Fruit fly (Drosophila melanogaster) whole organism, wandering third instar larva: ENCODE measurements around the gene ast.
A peak's percentile ranks its signal among the peaks of the same experiment; 100 is the strongest.

Experiments used
- Abd-B ChIP-seq: fragments of >200 bp; optimal IDR thresholded peaks from 2 replicates; lab custom pipeline; 2017; ENCODE audit warnings: missing biosample characterization, missing genetic modification characterization
- CG32264 ChIP-seq: fragments of 200-800 bp; sonication (Bioruptor generic); optimal IDR thresholded peaks from 2 replicates; lab custom pipeline; 2016; ENCODE audit warnings: missing biosample characterization, missing genetic modification characterization
- CG9705 ChIP-seq: fragments of 200-800 bp; sonication (Bioruptor generic); optimal IDR thresholded peaks from 2 replicates; lab custom pipeline; 2018; ENCODE audit warnings: missing biosample characterization, mild to moderate bottlenecking, missing genetic modification characterization
- CrebA ChIP-seq: fragments of 200-800 bp; sonication (Bioruptor generic); optimal IDR thresholded peaks from 2 replicates; lab custom pipeline; 2016; ENCODE audit warnings: missing biosample characterization, mild to moderate bottlenecking, missing genetic modification characterization, borderline replicate concordance
- Dfd ChIP-seq: fragments of >200 bp; optimal IDR thresholded peaks from 2 replicates; lab custom pipeline; 2017; ENCODE audit warnings: missing biosample characterization, missing genetic modification characterization
- Dif ChIP-seq: fragments of 200-275, 200-300 bp; sonication (Bioruptor generic); optimal IDR thresholded peaks from 2 replicates; lab custom pipeline; 2018; ENCODE audit warnings: missing biosample characterization, missing genetic modification characterization; ENCODE audit not compliant: partially characterized antibody
- GATAd ChIP-seq: sonication (Bioruptor generic); optimal IDR thresholded peaks from 2 replicates; lab custom pipeline; 2016; ENCODE audit warnings: missing biosample characterization, missing genetic modification characterization
- Hnf4 ChIP-seq: fragments of 200-800 bp; sonication (Bioruptor generic); optimal IDR thresholded peaks from 2 replicates; lab custom pipeline; 2016; ENCODE audit warnings: missing biosample characterization, mild to moderate bottlenecking, missing genetic modification characterization
- Hr78 ChIP-seq: fragments of >200 bp; optimal IDR thresholded peaks from 2 replicates; lab custom pipeline; 2017; ENCODE audit warnings: missing biosample characterization, missing genetic modification characterization
- Hr83 ChIP-seq: fragments of 200-300 bp; sonication (Bioruptor generic); optimal IDR thresholded peaks from 2 replicates; lab custom pipeline; 2016; ENCODE audit warnings: missing biosample characterization, mild to moderate bottlenecking, missing genetic modification characterization, moderate library complexity; ENCODE audit not compliant: poor library complexity, severe bottlenecking
- Jra ChIP-seq: sonication (Bioruptor generic); optimal IDR thresholded peaks from 2 replicates; lab custom pipeline; 2016; ENCODE audit warnings: missing biosample characterization, missing genetic modification characterization
- Myc ChIP-seq: fragments of >200 bp; optimal IDR thresholded peaks from 2 replicates; lab custom pipeline; 2017
- N ChIP-seq: fragments of >200 bp; optimal IDR thresholded peaks from 2 replicates; lab custom pipeline; 2018; ENCODE audit warnings: missing biosample characterization, missing external identifiers, missing genetic modification characterization
- Rel ChIP-seq, 2 experiments: fragments of 200-800 bp; sonication (Bioruptor generic) in 1 of 2; optimal IDR thresholded peaks; 2 replicates in 1 of 2; 3 replicates in 1 of 2; lab custom pipeline; 2016 to 2019; ENCODE audit warnings: mild to moderate bottlenecking in 2 of 2, missing biosample characterization in 2 of 2, missing genetic modification characterization in 2 of 2, moderate library complexity in 1 of 2
- Sp1 ChIP-seq: fragments of 200-800 bp; sonication (Bioruptor generic); optimal IDR thresholded peaks from 3 replicates; lab custom pipeline; 2019; ENCODE audit warnings: missing biosample characterization, mild to moderate bottlenecking, missing genetic modification characterization, moderate library complexity
- Vsx2 ChIP-seq: fragments of 200-300, 225-300 bp; sonication (Bioruptor generic); optimal IDR thresholded peaks from 2 replicates; lab custom pipeline; 2018; ENCODE audit warnings: missing biosample characterization, missing genetic modification characterization; ENCODE audit not compliant: partially characterized antibody
- br ChIP-seq: fragments of 200-800 bp; sonication (Bioruptor generic); optimal IDR thresholded peaks from 2 replicates; lab custom pipeline; 2016; ENCODE audit warnings: missing biosample characterization, missing genetic modification characterization
- dmrt93B ChIP-seq: fragments of 200-800 bp; sonication (Bioruptor generic); optimal IDR thresholded peaks from 2 replicates; lab custom pipeline; 2018; ENCODE audit warnings: missing biosample characterization, mild to moderate bottlenecking, missing genetic modification characterization
- dsf ChIP-seq: sonication (Bioruptor generic); optimal IDR thresholded peaks from 2 replicates; lab custom pipeline; 2016; ENCODE audit warnings: missing biosample characterization, missing genetic modification characterization, borderline replicate concordance
- ey ChIP-seq: fragments of 200-800 bp; sonication (Bioruptor generic); optimal IDR thresholded peaks from 2 replicates; lab custom pipeline; 2016; ENCODE audit warnings: missing biosample characterization, missing genetic modification characterization
- foxo ChIP-seq, 2 experiments: fragments of 200-800 bp; sonication (Bioruptor generic); optimal IDR thresholded peaks; 2 replicates in 1 of 2; 3 replicates in 1 of 2; lab custom pipeline; 2016 to 2017; ENCODE audit warnings: missing biosample characterization in 2 of 2, missing genetic modification characterization in 2 of 2
- fru ChIP-seq: fragments of 200-800 bp; sonication (Bioruptor generic); optimal IDR thresholded peaks from 3 replicates; lab custom pipeline; 2016; ENCODE audit warnings: missing biosample characterization, mild to moderate bottlenecking, missing genetic modification characterization
- h ChIP-seq: fragments of 200-800 bp; sonication (Bioruptor generic); optimal IDR thresholded peaks from 3 replicates; lab custom pipeline; 2016; ENCODE audit warnings: missing biosample characterization, mild to moderate bottlenecking, missing genetic modification characterization
- jim ChIP-seq: fragments of 175-275, 200-325 bp; sonication (Bioruptor generic); optimal IDR thresholded peaks from 2 replicates; lab custom pipeline; 2016; ENCODE audit warnings: missing biosample characterization, mild to moderate bottlenecking, missing genetic modification characterization
- lola ChIP-seq: fragments of >200 bp; optimal IDR thresholded peaks from 2 replicates; lab custom pipeline; 2017; ENCODE audit warnings: missing biosample characterization, missing genetic modification characterization
- pan ChIP-seq: fragments of >200 bp; optimal IDR thresholded peaks from 2 replicates; lab custom pipeline; 2017
- rgr ChIP-seq: fragments of 200-800 bp; sonication (Bioruptor generic); optimal IDR thresholded peaks from 3 replicates; lab custom pipeline; 2016; ENCODE audit warnings: missing biosample characterization, mild to moderate bottlenecking, missing genetic modification characterization
- sage ChIP-seq: fragments of 200-800 bp; sonication (Bioruptor generic); optimal IDR thresholded peaks from 2 replicates; lab custom pipeline; 2016; ENCODE audit warnings: missing biosample characterization, mild to moderate bottlenecking, missing genetic modification characterization
- sv ChIP-seq: fragments of 200-800 bp; sonication (Bioruptor generic); optimal IDR thresholded peaks from 3 replicates; lab custom pipeline; 2016; ENCODE audit warnings: missing biosample characterization, missing genetic modification characterization
- tai ChIP-seq: sonication (Bioruptor generic); optimal IDR thresholded peaks from 2 replicates; lab custom pipeline; 2016; ENCODE audit warnings: missing biosample characterization, missing genetic modification characterization

The ast gene

dm6 chr2L:1091675-1092074, 13.9 kb downstream of the ast start:
- no peak for TF ChIP-seq dsf (GFP tag; lab: Kevin White, UChicago)
- no peak for TF ChIP-seq Sp1 (GFP tag; lab: Kevin White, UChicago)
- TF ChIP-seq lola (GFP tag; lab: Kevin White, UChicago): no peak
- TF ChIP-seq fru (GFP tag; lab: Kevin White, UChicago): no peak
- no peak for TF ChIP-seq ey (GFP tag; lab: Kevin White, UChicago)
- no peak for TF ChIP-seq Vsx2 (GFP tag; lab: Kevin White, UChicago)
- TF ChIP-seq Dfd (GFP tag; lab: Kevin White, UChicago): no peak
- TF ChIP-seq foxo (GFP tag; optimal IDR thresholded peaks at IDR 0.05; lab: Kevin White, UChicago): no peak
- TF ChIP-seq Abd-B: no peak
- TF ChIP-seq CG9705: no peak
- no peak for TF ChIP-seq CrebA
- no peak for TF ChIP-seq dmrt93B (GFP tag; lab: Kevin White, UChicago)
- TF ChIP-seq GATAd (GFP tag; lab: Kevin White, UChicago): no peak
- TF ChIP-seq Jra (GFP tag; lab: Kevin White, UChicago): no peak
- no peak for TF ChIP-seq Myc (lab: Kevin White, UChicago)
- TF ChIP-seq, all 38 proteins: peak for 0

DNA sequence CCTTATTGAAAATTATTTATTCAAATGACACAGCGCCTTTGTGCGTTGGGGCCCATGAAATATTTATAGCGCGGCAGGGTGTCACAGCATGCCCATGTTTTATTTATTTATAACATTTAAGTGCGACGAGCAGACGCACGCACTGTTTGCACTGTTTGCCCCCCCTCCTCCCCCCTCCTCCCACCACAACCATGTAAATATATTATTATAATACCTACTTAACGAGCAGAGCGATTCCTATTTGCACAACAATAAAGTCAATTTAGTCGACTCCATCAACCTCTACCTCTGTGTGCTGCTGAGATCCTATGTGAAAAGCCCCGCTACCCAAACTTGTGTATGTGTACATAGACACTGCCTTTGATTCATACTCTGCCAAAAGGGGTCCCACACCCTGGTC, 17.0 kb downstream of the ast start:
- TF ChIP-seq jim (GFP tag; lab: Kevin White, UChicago) (no peak), Rel (GFP tag; optimal IDR thresholded peaks at IDR 0.05; lab: Kevin White, UChicago) (no peak), Rel (tag; optimal IDR thresholded peaks at IDR 0.05; lab: Kevin White, UChicago) (peak; percentile 51), Myc (lab: Kevin White, UChicago) (no peak), Dif (GFP tag; lab: Kevin White, UChicago) (no peak), h (GFP tag; lab: Kevin White, UChicago) (peak; percentile 36), Dfd (GFP tag; lab: Kevin White, UChicago) (peak; percentile 78)

- no peak for TF ChIP-seq Rel (GFP tag; optimal IDR thresholded peaks at IDR 0.05; lab: Kevin White, UChicago)
- peak; percentile 17 for TF ChIP-seq Rel (tag; optimal IDR thresholded peaks at IDR 0.05; lab: Kevin White, UChicago)
- TF ChIP-seq N (GFP tag; lab: Kevin White, UChicago): no peak
Observed at dm6 chr2L:1095450-1095849, 17.7 kb downstream of the ast start.

dm6 chr2L:1102349-1102748, 24.6 kb downstream of the ast start, which contains the start of gene CG4629:
Gene CG4629, minus strand, starts transcription at chr2L:1102504.
- TF ChIP-seq sv (GFP tag; lab: Kevin White, UChicago) (no peak), fru (GFP tag; lab: Kevin White, UChicago) (peak; percentile 13), tai (GFP tag; lab: Kevin White, UChicago) (no peak), Hr78 (no peak), Myc (lab: Kevin White, UChicago) (no peak), sage (GFP tag; lab: Kevin White, UChicago) (no peak), dsf (GFP tag; lab: Kevin White, UChicago) (no peak), Jra (GFP tag; lab: Kevin White, UChicago) (no peak), foxo (GFP tag; optimal IDR thresholded peaks at IDR 0.05; lab: Kevin White, UChicago) (no peak), GATAd (GFP tag; lab: Kevin White, UChicago) (no peak), dmrt93B (GFP tag; lab: Kevin White, UChicago) (no peak), N (GFP tag; lab: Kevin White, UChicago) (no peak), br (GFP tag; lab: Kevin White, UChicago) (no peak), ey (GFP tag; lab: Kevin White, UChicago) (no peak), pan (no peak), CG32264 (GFP tag; lab: Kevin White, UChicago) (no peak), Rel (GFP tag; optimal IDR thresholded peaks at IDR 0.05; lab: Kevin White, UChicago) (no peak), Rel (tag; optimal IDR thresholded peaks at IDR 0.05; lab: Kevin White, UChicago) (peak; percentile 20), Hnf4 (GFP tag; lab: Kevin White, UChicago) (no peak), Dif (GFP tag; lab: Kevin White, UChicago) (peak; percentile 59), Hr83 (no peak)

DNA sequence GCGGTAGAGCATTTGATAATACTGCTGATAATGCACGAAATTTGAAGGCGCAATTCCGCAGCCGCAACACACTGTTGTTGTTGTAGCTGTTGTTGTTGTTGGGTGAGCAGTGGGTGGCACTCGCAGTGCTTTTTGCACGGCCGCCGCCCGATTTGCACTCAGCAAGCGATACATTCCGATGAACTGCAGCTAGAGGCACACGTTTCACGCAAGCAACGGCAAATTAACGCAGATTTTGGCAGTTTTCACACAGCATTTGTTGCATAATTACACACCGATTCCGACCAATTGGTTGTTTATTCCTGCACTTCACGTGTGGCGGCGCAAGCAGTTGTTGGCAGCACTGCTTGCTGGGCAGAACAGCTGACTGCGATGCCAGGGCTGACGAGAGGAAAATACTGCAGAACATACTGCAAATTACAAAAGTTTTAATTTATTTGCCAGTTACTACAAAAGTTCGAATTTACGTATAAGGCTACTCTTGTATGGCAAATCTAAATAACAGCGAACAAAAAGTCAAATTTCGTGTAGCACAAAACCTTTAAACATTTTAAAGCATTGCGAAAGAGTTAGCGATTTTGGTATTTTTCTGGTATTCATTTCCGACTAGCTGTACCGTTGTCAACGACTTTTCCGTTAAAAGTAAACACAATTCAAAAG, 30.4 kb downstream of the ast start, which contains the start of the genes PolrMT and CG14339:
TSS of gene PolrMT (minus strand) at position 345 of the 660 bp plus-strand sequence.
TSS of gene CG14339 (plus strand) at position 512 of the 660 bp plus-strand sequence.
- TF ChIP-seq Dfd (GFP tag; lab: Kevin White, UChicago) (no peak), fru (GFP tag; lab: Kevin White, UChicago) (no peak), Rel (GFP tag; optimal IDR thresholded peaks at IDR 0.05; lab: Kevin White, UChicago) (no peak), Rel (tag; optimal IDR thresholded peaks at IDR 0.05; lab: Kevin White, UChicago) (peak; percentile 36), Myc (lab: Kevin White, UChicago) (peak; percentile 6), rgr (GFP tag; lab: Kevin White, UChicago) (peak; percentile 27), N (GFP tag; lab: Kevin White, UChicago) (peak; percentile 51)
- TF ChIP-seq, all 38 proteins: peak for 4
